Worm (Caenorhabditis elegans) whole organism, midembryonic: ENCODE measurements around the gene asp-12.

Source experiments
- cog-1 ChIP-seq: sonication (generic microtip); optimal IDR thresholded peaks from 2 replicates; lab custom pipeline; 2016; ENCODE audit warnings: missing genetic modification characterization, missing compliant biosample characterization
- flt-1 ChIP-seq: fragments of 200-800 bp; sonication (Bioruptor generic); IDR thresholded peaks from 2 replicates; pipeline ENCODE4 v1.3.6; 2022; ENCODE audit warnings: missing genetic modification characterization, missing compliant biosample characterization
- klf-2 ChIP-seq: fragments of 200-800 bp; sonication (Bioruptor generic); conservative IDR thresholded peaks from 2 replicates; pipeline ENCODE4 v1.3.6; 2022; ENCODE audit warnings: missing genetic modification reagents, missing genetic modification characterization, missing compliant biosample characterization
- med-1 ChIP-seq: sonication (generic microtip); optimal IDR thresholded peaks from 2 replicates; lab custom pipeline; 2017; ENCODE audit warnings: missing genetic modification characterization, mild to moderate bottlenecking, missing compliant biosample characterization, antibody characterized with exemption, missing genetic modification reagents; ENCODE audit not compliant: insufficient read depth
- ref-1 ChIP-seq: fragments of 200-800 bp; sonication (Bioruptor generic); conservative IDR thresholded peaks from 2 replicates; pipeline ENCODE4 v1.3.6; 2022; ENCODE audit warnings: missing genetic modification reagents, missing genetic modification characterization, missing compliant biosample characterization
- tab-1 ChIP-seq: fragments of 200-800 bp; sonication (Bioruptor generic); IDR thresholded peaks from 2 replicates; pipeline ENCODE4 v1.3.6; 2022; ENCODE audit warnings: missing genetic modification characterization, missing compliant biosample characterization
- ztf-23 ChIP-seq: fragments of 200-800 bp; sonication (Bioruptor generic); IDR thresholded peaks from 2 replicates; pipeline ENCODE4 v1.3.6; 2022; ENCODE audit warnings: missing genetic modification reagents, missing genetic modification characterization, missing compliant biosample characterization
- ztf-29 ChIP-seq: fragments of 200-800 bp; sonication (Bioruptor generic); IDR thresholded peaks from 2 replicates; pipeline ENCODE4 v1.3.6; 2022; ENCODE audit warnings: missing genetic modification reagents, missing genetic modification characterization, missing compliant biosample characterization

ce11 chrV:8306366-8306765 lies 37.4 kb downstream of the asp-12 start, which contains the start of gene W02D7.8:
- TF ChIP-seq ref-1 (GFP tag; lab: Robert Waterston, UW) (no peak), klf-2 (GFP tag; lab: Robert Waterston, UW) (no peak), ztf-23 (no peak), flt-1 (GFP tag; lab: Robert Waterston, UW) (no peak), med-1 (GFP tag; lab: Kevin White, UChicago) (no peak), tab-1 (GFP tag; lab: Robert Waterston, UW) (no peak), cog-1 (tag; lab: Kevin White, UChicago) (no peak), ztf-29 (GFP tag; lab: Robert Waterston, UW) (no peak)
